Worm (Caenorhabditis elegans) whole organism, L4 larva: ENCODE measurements around the gene F42D1.4.

Experiments used
- egl-27 ChIP-seq: sonication (generic microtip); optimal IDR thresholded peaks from 3 replicates; lab custom pipeline; 2017; ENCODE audit warnings: missing biosample characterization, missing genetic modification reagents, missing genetic modification characterization
- fos-1 ChIP-seq: fragments of 150-350 bp; optimal IDR thresholded peaks from 2 replicates; lab custom pipeline; 2014; ENCODE audit warnings: missing biosample characterization, missing genetic modification characterization
- unc-39 ChIP-seq: sonication (generic microtip); optimal IDR thresholded peaks from 2 replicates; lab custom pipeline; 2017; ENCODE audit warnings: missing biosample characterization, missing genetic modification characterization
- zip-11 ChIP-seq: fragments of 200-800 bp; sonication (Bioruptor generic); IDR thresholded peaks from 2 replicates; pipeline ENCODE4 v1.3.6; 2022; ENCODE audit warnings: missing genetic modification characterization, missing compliant biosample characterization

DNA sequence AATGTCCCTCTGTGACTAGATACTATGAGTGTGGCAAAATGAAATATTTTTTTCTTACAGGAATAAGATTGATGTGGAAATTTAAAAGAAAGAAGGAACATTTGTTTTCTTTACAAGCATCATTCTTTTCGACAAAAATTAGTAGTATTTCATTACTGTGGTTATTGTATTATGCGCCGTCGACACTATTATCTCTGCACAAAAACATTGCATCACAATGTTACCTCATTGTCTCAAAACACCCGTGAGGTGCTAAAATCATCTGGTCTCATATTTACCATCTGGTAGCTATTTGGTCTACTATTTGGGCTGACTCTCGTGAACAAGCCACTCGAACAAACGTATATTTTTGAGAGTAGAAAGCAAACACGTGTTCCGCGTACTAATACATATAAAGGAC, 47.5 kb upstream of the F42D1.4 start:
- no peak for TF ChIP-seq fos-1 (tag; lab: Kevin White, UChicago)
- no peak for TF ChIP-seq egl-27
- no peak for TF ChIP-seq zip-11 (GFP tag; lab: Robert Waterston, UW)
- TF ChIP-seq unc-39 (tag; lab: Kevin White, UChicago) = no peak
